Worm (Caenorhabditis elegans): ENCODE results near the gene mig-32.

Gene mig-32

DNA sequence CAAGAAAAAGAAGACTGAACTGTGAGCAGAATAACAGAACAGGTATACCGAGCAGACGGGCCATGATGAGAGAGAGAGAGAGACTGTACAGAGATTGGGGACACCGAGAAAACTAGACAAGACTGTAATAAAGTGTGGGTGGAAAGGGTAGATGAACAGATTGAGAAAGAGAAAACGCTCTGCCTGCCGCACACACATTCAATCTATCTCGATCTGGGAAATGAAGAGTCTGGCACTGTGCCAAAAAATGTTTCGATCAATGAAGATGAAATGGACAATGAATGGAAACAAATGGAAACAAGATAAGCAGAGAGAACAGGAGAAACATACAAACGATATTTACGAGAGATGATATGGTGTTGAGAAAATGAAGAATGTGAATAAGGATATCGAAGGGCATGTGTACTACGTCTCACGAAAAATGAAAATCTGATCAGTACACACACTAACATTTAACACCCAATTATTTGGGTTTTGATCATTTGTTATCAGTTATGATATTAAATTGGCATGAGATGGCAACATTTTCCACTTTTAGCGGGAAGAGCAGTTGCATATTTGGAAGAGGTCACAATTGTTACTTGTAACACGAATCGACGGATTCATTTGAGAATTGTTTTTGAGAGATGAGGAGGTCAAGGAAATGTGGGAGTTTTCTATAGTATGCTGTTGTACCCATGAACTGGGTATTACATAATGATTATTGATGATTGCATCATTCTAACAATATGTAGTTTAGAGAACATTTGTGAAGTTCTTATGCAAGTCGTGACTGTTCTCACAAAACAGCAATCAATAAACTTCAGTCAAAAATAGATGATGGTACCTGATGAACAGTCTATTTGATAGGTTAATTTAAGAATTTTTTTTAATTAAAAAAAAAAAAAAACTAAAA lies 46.9 kb downstream of the mig-32 start:
- peak; percentile 62 for TF ChIP-seq nhr-43 (tag; optimal IDR thresholded peaks at IDR 0.05; ENCODE audit: poor library complexity, severe bottlenecking)
- TF ChIP-seq nhr-25 (tag; optimal IDR thresholded peaks at IDR 0.05), result no peak
- peak; percentile 60 for TF ChIP-seq nhr-23 (tag; optimal IDR thresholded peaks at IDR 0.05)
- TF ChIP-seq elt-2 (tag; optimal IDR thresholded peaks at IDR 0.05), result peak; percentile 19
- no peak for TF ChIP-seq sea-2 (GFP tag; optimal IDR thresholded peaks at IDR 0.05)
- peak; percentile 8 for TF ChIP-seq elt-1 (tag; optimal IDR thresholded peaks at IDR 0.05)
- peak; percentile 16 for TF ChIP-seq pqm-1 (tag; optimal IDR thresholded peaks at IDR 0.05)
- TF ChIP-seq R02D3.7 (tag; optimal IDR thresholded peaks at IDR 0.05), result no peak

DNA sequence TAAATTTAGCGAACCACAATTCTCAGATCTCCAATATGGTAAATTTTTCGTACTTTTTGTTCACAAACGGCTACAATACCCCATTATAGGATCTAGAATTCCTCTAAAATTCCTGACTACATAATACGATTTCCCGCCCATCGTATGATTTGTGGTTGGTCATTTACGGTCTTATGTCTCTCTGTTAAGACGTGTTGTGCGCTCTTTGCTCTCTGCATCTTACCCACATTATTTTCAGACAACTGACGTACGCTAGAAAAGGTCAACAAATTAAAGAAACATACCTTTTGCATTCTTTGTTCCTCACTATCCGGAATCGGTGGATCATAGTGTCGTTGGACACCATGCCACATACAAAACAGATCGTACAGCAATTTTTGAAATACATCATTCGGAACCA lies 49.0 kb downstream of the mig-32 start:
- TF ChIP-seq nhr-28 (tag; optimal IDR thresholded peaks at IDR 0.05) (no peak), skn-1 (tag; optimal IDR thresholded peaks at IDR 0.05) (no peak), lin-15B (tag; optimal IDR thresholded peaks at IDR 0.05) (no peak), elt-2 (tag; optimal IDR thresholded peaks at IDR 0.05) (peak; percentile 39), pqm-1 (tag; optimal IDR thresholded peaks at IDR 0.05) (peak; percentile 4), nhr-23 (tag; optimal IDR thresholded peaks at IDR 0.05) (no peak), fkh-10 (GFP tag; optimal IDR thresholded peaks at IDR 0.05) (no peak), ztf-4 (tag; optimal IDR thresholded peaks at IDR 0.05) (no peak), nfya-1 (tag; optimal IDR thresholded peaks at IDR 0.05; ENCODE audit: insufficient read depth) (no peak), nhr-237 (tag; optimal IDR thresholded peaks at IDR 0.05) (no peak), nhr-25 (tag; optimal IDR thresholded peaks at IDR 0.05) (no peak), nhr-11 (tag; optimal IDR thresholded peaks at IDR 0.05) (no peak), mml-1 (tag; optimal IDR thresholded peaks at IDR 0.05) (no peak)

DNA sequence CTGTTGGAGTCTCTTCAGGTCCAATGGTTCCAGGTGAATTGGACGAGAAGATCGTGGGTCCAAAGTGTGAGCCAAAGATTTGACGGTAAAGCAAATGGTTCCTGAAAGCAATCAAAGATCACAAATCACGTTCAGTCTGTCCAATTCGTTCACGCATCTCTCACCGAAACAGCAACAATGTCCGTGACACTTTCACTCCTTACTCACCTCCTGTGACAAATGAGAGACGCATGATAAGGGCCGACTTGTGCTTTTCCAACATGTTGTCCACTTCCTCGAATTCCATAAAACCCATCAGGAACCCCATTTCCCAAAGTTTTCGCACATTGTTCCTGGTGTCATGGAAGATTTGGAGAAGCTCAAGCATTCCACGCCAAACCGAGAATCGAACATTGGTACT lies 51.6 kb downstream of the mig-32 start:
- TF ChIP-seq nhr-23 (tag; optimal IDR thresholded peaks at IDR 0.05) (no peak), hmg-11 (tag; optimal IDR thresholded peaks at IDR 0.05) (no peak), jun-1 (tag; optimal IDR thresholded peaks at IDR 0.05) (no peak), tbx-2 (tag; optimal IDR thresholded peaks at IDR 0.05) (no peak), daf-12 (tag; optimal IDR thresholded peaks at IDR 0.05) (no peak), nhr-11 (tag; optimal IDR thresholded peaks at IDR 0.05) (no peak), nfya-1 (tag; optimal IDR thresholded peaks at IDR 0.05; ENCODE audit: insufficient read depth) (no peak), snpc-4 (tag; optimal IDR thresholded peaks at IDR 0.05) (no peak), nhr-12 (tag; optimal IDR thresholded peaks at IDR 0.05) (no peak), fos-1 (tag; optimal IDR thresholded peaks at IDR 0.05) (no peak), unc-62 (GFP tag; optimal IDR thresholded peaks at IDR 0.05) (no peak), ceh-9 (tag; optimal IDR thresholded peaks at IDR 0.05) (no peak), nhr-67 (tag; optimal IDR thresholded peaks at IDR 0.05) (no peak), elt-3 (tag; optimal IDR thresholded peaks at IDR 0.05) (no peak), pha-4 (tag; optimal IDR thresholded peaks at IDR 0.05) (no peak), elt-2 (tag; optimal IDR thresholded peaks at IDR 0.05) (no peak), ceh-28 (tag; optimal IDR thresholded peaks at IDR 0.05) (no peak), eor-1 (tag; optimal IDR thresholded peaks at IDR 0.05) (no peak), zag-1 (tag; optimal IDR thresholded peaks at IDR 0.05) (no peak)
